Fruit fly (Drosophila melanogaster): ENCODE data around the gene Ttc26.

DNA sequence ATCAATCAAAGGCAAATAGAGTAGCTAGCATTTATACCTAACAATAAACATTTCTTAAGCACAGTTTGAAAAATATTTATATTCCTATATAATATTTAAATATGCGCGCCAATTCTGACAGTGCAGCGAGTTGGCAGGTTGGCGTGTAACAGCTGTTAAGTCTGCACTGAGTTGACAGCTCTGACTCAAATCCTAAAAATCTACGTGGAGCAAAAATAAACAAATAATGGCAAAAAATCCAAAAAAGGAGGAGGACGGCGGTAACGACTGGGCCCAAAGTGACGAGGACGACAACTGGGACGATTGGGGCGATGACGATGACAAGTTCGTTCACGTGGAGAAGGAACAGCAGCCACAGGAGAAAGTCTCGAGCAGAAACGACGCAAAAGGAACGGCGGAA lies 12.3 kb downstream of the Ttc26 start, which contains the start of gene CG9590:
- TF ChIP-seq CrebA (GFP tag; optimal IDR thresholded peaks at IDR 0.05; ENCODE audit: borderline replicate concordance) (no peak), Dfd (GFP tag; optimal IDR thresholded peaks at IDR 0.05) (no peak), Vsx2 (GFP tag; optimal IDR thresholded peaks at IDR 0.05; ENCODE audit: partially characterized antibody) (no peak), pan (optimal IDR thresholded peaks at IDR 0.05) (no peak), dl (GFP tag; optimal IDR thresholded peaks at IDR 0.05; ENCODE audit: insufficient read depth in 1 of 2, partially characterized antibody in 2 of 2) (no peak), lola (GFP tag; optimal IDR thresholded peaks at IDR 0.05) (no peak), Dif (GFP tag; optimal IDR thresholded peaks at IDR 0.05; ENCODE audit: partially characterized antibody) (no peak), Hr83 (GFP tag; optimal IDR thresholded peaks at IDR 0.05; ENCODE audit: poor library complexity, severe bottlenecking) (no peak), foxo (GFP tag; optimal IDR thresholded peaks at IDR 0.05) (no peak), Abd-B (GFP tag; optimal IDR thresholded peaks at IDR 0.05) (no peak), woc (GFP tag; optimal IDR thresholded peaks at IDR 0.05) (no peak)

All from whole organism, wandering third instar larva.